Fruit fly (Drosophila melanogaster): Measurements from ENCODE around the gene UbcE2M.

dm6 chr3L:8221835-8222234 lies 24.0 kb upstream of the UbcE2M start, which contains the start of gene CG13678:
- TF ChIP-seq CG8159 (tag; optimal IDR thresholded peaks at IDR 0.05) (no peak), CG9948 (tag; optimal IDR thresholded peaks at IDR 0.05) (no peak), Snoo (tag; optimal IDR thresholded peaks at IDR 0.05) (no peak), CG13204 (GFP tag; optimal IDR thresholded peaks at IDR 0.05) (no peak), D1 (tag; optimal IDR thresholded peaks at IDR 0.05) (no peak)

All from whole organism, pupa.